Worm (Caenorhabditis elegans) whole organism, L2 larva: ENCODE results near the gene gadr-2.

Experiments used
- F13H6.1 ChIP-seq: sonication (generic microtip); optimal IDR thresholded peaks from 2 replicates; lab custom pipeline; 2016; ENCODE audit warnings: missing genetic modification characterization, missing compliant biosample characterization
- ceh-16 ChIP-seq: fragments of 150-350 bp; optimal IDR thresholded peaks from 2 replicates; lab custom pipeline; 2014; ENCODE audit warnings: missing biosample characterization, missing genetic modification characterization
- crh-2 ChIP-seq: sonication (generic microtip); optimal IDR thresholded peaks from 2 replicates; lab custom pipeline; 2017; ENCODE audit warnings: missing biosample characterization, missing genetic modification characterization
- elt-1 ChIP-seq: fragments of 150-350 bp; optimal IDR thresholded peaks from 2 replicates; lab custom pipeline; 2014; ENCODE audit warnings: missing biosample characterization, missing genetic modification characterization
- lin-11 ChIP-seq: fragments of 150-350 bp; sonication (generic microtip); optimal IDR thresholded peaks from 2 replicates; lab custom pipeline; 2014; ENCODE audit warnings: missing biosample characterization, missing genetic modification characterization, inconsistent platforms, mixed read lengths
- nhr-12 ChIP-seq: fragments of 150-350 bp; optimal IDR thresholded peaks from 2 replicates; lab custom pipeline; 2014; ENCODE audit warnings: missing biosample characterization, missing genetic modification characterization
- nhr-77 ChIP-seq: fragments of 150-350 bp; optimal IDR thresholded peaks from 2 replicates; lab custom pipeline; 2014; ENCODE audit warnings: missing biosample characterization, missing genetic modification characterization
- sma-9 ChIP-seq, 2 experiments: fragments of 150-350 bp in 1 of 2; sonication (generic microtip) in 1 of 2; optimal IDR thresholded peaks; 2 replicates each; lab custom pipeline; 2014 to 2016; ENCODE audit warnings: missing genetic modification characterization in 2 of 2, mild to moderate bottlenecking in 1 of 2, missing biosample characterization in 1 of 2, missing compliant biosample characterization in 1 of 2, missing genetic modification reagents in 1 of 2, moderate library complexity in 1 of 2
- unc-39 ChIP-seq: fragments of 150-350 bp; optimal IDR thresholded peaks from 2 replicates; lab custom pipeline; 2014; ENCODE audit warnings: missing biosample characterization, missing genetic modification characterization
- zag-1 ChIP-seq: fragments of 150-350 bp; optimal IDR thresholded peaks from 2 replicates; lab custom pipeline; 2014; ENCODE audit warnings: missing biosample characterization, missing genetic modification characterization
- ztf-11 ChIP-seq: sonication (generic microtip); optimal IDR thresholded peaks from 2 replicates; lab custom pipeline; 2017; ENCODE audit warnings: missing biosample characterization, missing genetic modification characterization
- ztf-4 ChIP-seq: fragments of 150-350 bp; optimal IDR thresholded peaks from 2 replicates; lab custom pipeline; 2014; ENCODE audit warnings: missing biosample characterization, missing genetic modification characterization

ce11 chrIV:9485040-9485439, at the start of gene gadr-2:
- no peak for TF ChIP-seq sma-9 (GFP tag; optimal IDR thresholded peaks at IDR 0.05; lab: Kevin White, UChicago)
- TF ChIP-seq sma-9 (tag; optimal IDR thresholded peaks at IDR 0.05; lab: Kevin White, UChicago), result no peak
- TF ChIP-seq lin-11, result no peak
- TF ChIP-seq ztf-11 (tag; lab: Kevin White, UChicago), result no peak
- TF ChIP-seq ceh-16 (tag; lab: Kevin White, UChicago), result no peak
- no peak for TF ChIP-seq ztf-4 (tag; lab: Kevin White, UChicago)
- TF ChIP-seq elt-1 (tag; lab: Kevin White, UChicago), result no peak
- TF ChIP-seq crh-2 (tag; lab: Kevin White, UChicago), result no peak
- TF ChIP-seq unc-39 (tag; lab: Kevin White, UChicago), result no peak
- no peak for TF ChIP-seq nhr-12 (tag; lab: Kevin White, UChicago)
- TF ChIP-seq zag-1 (tag; lab: Kevin White, UChicago), result no peak
- TF ChIP-seq F13H6.1, result no peak
- no peak for TF ChIP-seq nhr-77 (tag; lab: Kevin White, UChicago)
